Fruit fly (Drosophila melanogaster) whole organism, embryonic: ENCODE results near the gene CG6126.

Experiments used
- CG10462 ChIP-seq: fragments of 200-800 bp; sonication (Bioruptor generic); optimal IDR thresholded peaks from 2 replicates; lab custom pipeline; 2016; ENCODE audit warnings: missing biosample characterization, missing genetic modification characterization
- CG11696 ChIP-seq: fragments of 200-800 bp; sonication (Bioruptor generic); IDR thresholded peaks from 2 replicates; pipeline ENCODE4 v1.3.6; 2022; ENCODE audit warnings: missing biosample characterization, missing genetic modification characterization
- CG12104 ChIP-seq: fragments of 200-800 bp; sonication (Bioruptor generic); optimal IDR thresholded peaks from 3 replicates; lab custom pipeline; 2016; ENCODE audit warnings: missing biosample characterization, missing genetic modification characterization
- CG12942 ChIP-seq: fragments of 200-800 bp; sonication (Bioruptor generic); optimal IDR thresholded peaks from 3 replicates; lab custom pipeline; 2016; ENCODE audit warnings: missing biosample characterization, missing genetic modification characterization
- CG15601 ChIP-seq: fragments of 200-800 bp; sonication (Bioruptor generic); optimal IDR thresholded peaks from 3 replicates; lab custom pipeline; 2019; ENCODE audit warnings: missing biosample characterization, mild to moderate bottlenecking, missing genetic modification characterization, moderate library complexity
- CG17829 ChIP-seq: fragments of 200-800 bp; optimal IDR thresholded peaks from 2 replicates; lab custom pipeline; 2019; ENCODE audit warnings: missing biosample characterization, mild to moderate bottlenecking, missing genetic modification characterization, moderate library complexity
- CG18011 ChIP-seq: fragments of 200-800 bp; sonication (Bioruptor generic); optimal IDR thresholded peaks from 2 replicates; lab custom pipeline; 2017; ENCODE audit warnings: missing biosample characterization, missing genetic modification characterization, mild to moderate bottlenecking, moderate library complexity, missing genotype
- CG18476 ChIP-seq: fragments of 200-800 bp; sonication (Bioruptor generic); optimal IDR thresholded peaks from 2 replicates; lab custom pipeline; 2016; ENCODE audit warnings: missing biosample characterization, mild to moderate bottlenecking, missing genetic modification characterization
- CG2199 ChIP-seq: fragments of 200-800 bp; sonication (Bioruptor generic); IDR thresholded peaks from 3 replicates; pipeline ENCODE4 v1.3.6; 2022; ENCODE audit warnings: missing biosample characterization, missing genetic modification characterization
- CG3065 ChIP-seq: fragments of 200-800 bp; sonication (Bioruptor generic); optimal IDR thresholded peaks from 2 replicates; lab custom pipeline; 2016; ENCODE audit warnings: missing biosample characterization, missing genetic modification characterization
- CG43689 ChIP-seq: fragments of 200-800 bp; sonication (Bioruptor generic); IDR thresholded peaks from 2 replicates; pipeline ENCODE4 v1.3.6; 2022; ENCODE audit warnings: missing biosample characterization, missing genetic modification characterization
- CG5245 ChIP-seq: fragments of 200-800 bp; sonication (Bioruptor generic); optimal IDR thresholded peaks from 3 replicates; lab custom pipeline; 2016; ENCODE audit warnings: missing biosample characterization, missing genetic modification characterization
- CG6654 ChIP-seq: fragments of 200-800 bp; sonication (Bioruptor generic); optimal IDR thresholded peaks from 2 replicates; lab custom pipeline; 2017; ENCODE audit warnings: missing biosample characterization, mild to moderate bottlenecking, missing genetic modification characterization
- CG6813 ChIP-seq: fragments of 200-800 bp; sonication (Bioruptor generic); optimal IDR thresholded peaks from 2 replicates; lab custom pipeline; 2017; ENCODE audit warnings: missing biosample characterization, missing genetic modification characterization, mild to moderate bottlenecking, moderate library complexity, missing genetic modification reagents
- CG8359 ChIP-seq: fragments of 200-800 bp; sonication (Bioruptor generic); optimal IDR thresholded peaks from 2 replicates; lab custom pipeline; 2017; ENCODE audit warnings: missing biosample characterization, mild to moderate bottlenecking, missing genetic modification characterization, borderline replicate concordance
- CG9797 ChIP-seq: fragments of 200-800 bp; sonication (Bioruptor generic); optimal IDR thresholded peaks from 3 replicates; lab custom pipeline; 2018; ENCODE audit warnings: missing biosample characterization, mild to moderate bottlenecking, missing genetic modification characterization
- CG9932 ChIP-seq: fragments of 200-800 bp; sonication (Bioruptor generic); IDR thresholded peaks from 2 replicates; pipeline ENCODE4 v1.3.6; 2022; ENCODE audit warnings: missing biosample characterization, missing genetic modification characterization
- CTCF ChIP-seq: fragments of 200-800 bp; sonication (Bioruptor generic); optimal IDR thresholded peaks from 2 replicates; lab custom pipeline; 2017; ENCODE audit warnings: missing biosample characterization, mild to moderate bottlenecking, missing genetic modification characterization, moderate library complexity
- Dek ChIP-seq: fragments of 200-800 bp; sonication (Bioruptor generic); optimal IDR thresholded peaks from 3 replicates; lab custom pipeline; 2019; ENCODE audit warnings: missing biosample characterization, mild to moderate bottlenecking, missing genetic modification characterization, moderate library complexity
- Drgx ChIP-seq: fragments of 200-800 bp; sonication (Bioruptor generic); IDR thresholded peaks from 2 replicates; pipeline ENCODE4 v1.3.6; 2022; ENCODE audit warnings: missing biosample characterization, missing genetic modification characterization
- ERR ChIP-seq: fragments of 200-800 bp; sonication (Bioruptor generic); optimal IDR thresholded peaks from 2 replicates; lab custom pipeline; 2016; ENCODE audit warnings: missing biosample characterization, missing genetic modification characterization
- Eip74EF ChIP-seq, 2 experiments: fragments of 200-800 bp in 1 of 2; fragments of >200 bp in 1 of 2; sonication (Bioruptor generic) in 1 of 2; optimal IDR thresholded peaks; 2 replicates each; lab custom pipeline; 2017 to 2019; ENCODE audit warnings: missing biosample characterization in 2 of 2, missing genetic modification characterization in 2 of 2, mild to moderate bottlenecking in 1 of 2, moderate library complexity in 1 of 2
- Elba2 ChIP-seq: fragments of 200-800 bp; sonication (Bioruptor generic); optimal IDR thresholded peaks from 3 replicates; lab custom pipeline; 2016; ENCODE audit warnings: missing biosample characterization, missing genetic modification characterization
- Ets65A ChIP-seq: fragments of 200-800 bp; sonication (Bioruptor generic); peaks from one replicate; lab custom pipeline; 2016; ENCODE audit warnings: missing biosample characterization, missing genetic modification characterization
- GATAe ChIP-seq: fragments of 200-800 bp; sonication (Bioruptor generic); conservative IDR thresholded peaks from 2 replicates; pipeline ENCODE4 v1.3.6; 2022; ENCODE audit warnings: missing biosample characterization, missing genetic modification characterization
- HHEX ChIP-seq: fragments of 200-800 bp; sonication (Bioruptor generic); optimal IDR thresholded peaks from 3 replicates; lab custom pipeline; 2017; ENCODE audit warnings: missing biosample characterization, mild to moderate bottlenecking, missing genetic modification characterization, missing genetic modification reagents
- Hey ChIP-seq: fragments of 200-800 bp; sonication (Bioruptor generic); optimal IDR thresholded peaks from 3 replicates; lab custom pipeline; 2018; ENCODE audit warnings: missing biosample characterization, mild to moderate bottlenecking, missing genetic modification characterization
- Hr3 ChIP-seq: fragments of 200-800 bp; sonication (Bioruptor generic); optimal IDR thresholded peaks from 3 replicates; lab custom pipeline; 2016; ENCODE audit warnings: missing biosample characterization, missing genetic modification characterization
- Mrtf ChIP-seq: fragments of 200-800 bp; sonication (Bioruptor generic); IDR thresholded peaks from 3 replicates; pipeline ENCODE4 v1.3.6; 2022; ENCODE audit warnings: missing biosample characterization, missing genetic modification characterization
- NC2β ChIP-seq: fragments of 200-800 bp; sonication (Bioruptor generic); optimal IDR thresholded peaks from 2 replicates; lab custom pipeline; 2016; ENCODE audit warnings: missing biosample characterization, missing genetic modification characterization
- Oaz ChIP-seq: fragments of 200-800 bp; sonication (Bioruptor generic); IDR thresholded peaks from 2 replicates; pipeline ENCODE4 v1.3.6; 2022; ENCODE audit warnings: missing biosample characterization, missing genetic modification characterization
- Ptx1 ChIP-seq: fragments of 200-800 bp; sonication (Bioruptor generic); IDR thresholded peaks from 2 replicates; pipeline ENCODE4 v1.3.6; 2022; ENCODE audit warnings: missing biosample characterization, missing genetic modification characterization
- Sry-β ChIP-seq: fragments of 200-800 bp; sonication (Bioruptor generic); optimal IDR thresholded peaks from 2 replicates; lab custom pipeline; 2018; ENCODE audit warnings: missing biosample characterization, mild to moderate bottlenecking, missing genetic modification characterization, moderate library complexity
- bab2 ChIP-seq: fragments of 200-800 bp; sonication (Bioruptor generic); optimal IDR thresholded peaks from 2 replicates; lab custom pipeline; 2016; ENCODE audit warnings: missing biosample characterization, missing genetic modification characterization
- bbx ChIP-seq: fragments of 200-800 bp; sonication (Bioruptor generic); IDR thresholded peaks from 2 replicates; pipeline ENCODE4 v1.3.6; 2022; ENCODE audit warnings: missing biosample characterization, missing genetic modification characterization; ENCODE audit not compliant: partially characterized antibody
- chinmo ChIP-seq: fragments of 200-800 bp; sonication (Bioruptor generic); IDR thresholded peaks from 4 replicates; pipeline ENCODE4 v1.3.6; 2022; ENCODE audit warnings: missing biosample characterization, missing genetic modification characterization; ENCODE audit not compliant: partially characterized antibody
- crc ChIP-seq: fragments of 200-800 bp; sonication (Bioruptor generic); optimal IDR thresholded peaks from 2 replicates; lab custom pipeline; 2016; ENCODE audit warnings: missing biosample characterization, missing genetic modification characterization
- lab ChIP-seq: fragments of 200-800 bp; sonication (Bioruptor generic); optimal IDR thresholded peaks from 3 replicates; lab custom pipeline; 2017; ENCODE audit warnings: missing biosample characterization, missing genetic modification characterization, mild to moderate bottlenecking, moderate library complexity, missing genetic modification reagents
- lbe ChIP-seq: fragments of 200-800 bp; sonication (Bioruptor generic); optimal IDR thresholded peaks from 2 replicates; lab custom pipeline; 2016; ENCODE audit warnings: missing biosample characterization, mild to moderate bottlenecking, missing genetic modification characterization
- lmd ChIP-seq: fragments of 200-800 bp; sonication (Bioruptor generic); IDR thresholded peaks from 2 replicates; pipeline ENCODE4 v1.3.6; 2022; ENCODE audit warnings: missing biosample characterization, missing genetic modification characterization
- mirr ChIP-seq: fragments of 200-800 bp; sonication (Bioruptor generic); optimal IDR thresholded peaks from 3 replicates; lab custom pipeline; 2018; ENCODE audit warnings: missing biosample characterization, mild to moderate bottlenecking, missing genetic modification characterization
- pfk ChIP-seq: fragments of 200-800 bp; sonication (Bioruptor generic); optimal IDR thresholded peaks from 2 replicates; lab custom pipeline; 2018; ENCODE audit warnings: missing biosample characterization, mild to moderate bottlenecking, missing genetic modification characterization, moderate library complexity
- rib ChIP-seq: fragments of 200-800 bp; sonication (Bioruptor generic); IDR thresholded peaks from 2 replicates; pipeline ENCODE4 v1.3.6; 2022; ENCODE audit warnings: missing biosample characterization, missing genetic modification characterization
- tap ChIP-seq: fragments of 200-800 bp; optimal IDR thresholded peaks from 3 replicates; lab custom pipeline; 2019; ENCODE audit warnings: missing biosample characterization, mild to moderate bottlenecking, missing genetic modification characterization, moderate library complexity
- tio ChIP-seq: fragments of 200-800 bp; sonication (Bioruptor generic); optimal IDR thresholded peaks from 2 replicates; lab custom pipeline; 2017; ENCODE audit warnings: missing biosample characterization, missing genetic modification characterization, inconsistent platforms
- tll ChIP-seq, 2 experiments: fragments of 200-800 bp in 1 of 2; fragments of >200 bp in 1 of 2; sonication (Bioruptor generic) in 1 of 2; optimal IDR thresholded peaks; 2 replicates each; lab custom pipeline; 2017 to 2019; ENCODE audit warnings: missing biosample characterization in 2 of 2, missing genetic modification characterization in 2 of 2, mild to moderate bottlenecking in 1 of 2, moderate library complexity in 1 of 2
- ttk ChIP-seq: fragments of 200-800 bp; sonication (Bioruptor generic); IDR thresholded peaks from 2 replicates; pipeline ENCODE4 v2.1.2; 2022; ENCODE audit warnings: missing biosample characterization, missing genetic modification characterization
- wek ChIP-seq: fragments of 200-800 bp; sonication (Bioruptor generic); optimal IDR thresholded peaks from 3 replicates; lab custom pipeline; 2018; ENCODE audit warnings: missing biosample characterization, mild to moderate bottlenecking, missing genetic modification characterization, moderate library complexity
- zen2 ChIP-seq: fragments of 200-800 bp; sonication (Bioruptor generic); IDR thresholded peaks from 3 replicates; pipeline ENCODE4 v1.3.6; 2022; ENCODE audit warnings: missing biosample characterization, missing genetic modification characterization; ENCODE audit not compliant: partially characterized antibody

Gene CG6126

dm6 chr3R:16249829-16250814 is 47.2 kb upstream of the CG6126 start (continued):
- TF ChIP-seq CG17829, result peak; percentile 52
- no peak for TF ChIP-seq CG2199 (GFP tag; lab: Robert Waterston, UW)
- peak; percentile 39 for TF ChIP-seq CG12942 (GFP tag; lab: Kevin White, UChicago)
- peak; percentile 3 for TF ChIP-seq CG12104
- peak; percentile 94 for TF ChIP-seq mirr (GFP tag; lab: Kevin White, UChicago)
- no peak for TF ChIP-seq CG9797
- TF ChIP-seq CG3065 (GFP tag; lab: Kevin White, UChicago), result no peak
- TF ChIP-seq Mrtf (GFP tag; lab: Robert Waterston, UW), result no peak
- no peak for TF ChIP-seq CG11696 (GFP tag; lab: Robert Waterston, UW)
- TF ChIP-seq bab2 (GFP tag; lab: Kevin White, UChicago), result peak; percentile 40
- no peak for TF ChIP-seq rib (GFP tag; lab: Robert Waterston, UW)
- peak; percentile 30 for TF ChIP-seq ERR (GFP tag; lab: Kevin White, UChicago)
- peak; percentile 58 for TF ChIP-seq lab
- TF ChIP-seq zen2, result no peak
- no peak for TF ChIP-seq CTCF (GFP tag; lab: Kevin White, UChicago)
- TF ChIP-seq lbe (GFP tag; lab: Kevin White, UChicago), result peak; percentile 63
- TF ChIP-seq ttk, result no peak
- no peak for TF ChIP-seq CG43689 (GFP tag; lab: Robert Waterston, UW)
- peak; percentile 25 for TF ChIP-seq CG15601
- TF ChIP-seq Dek, result peak; percentile 10
- TF ChIP-seq NC2β (GFP tag; lab: Kevin White, UChicago), result no peak
- peak in 1 of 2 experiments; percentile 5 for TF ChIP-seq Eip74EF (GFP tag; optimal IDR thresholded peaks at IDR 0.05; lab: Kevin White, UChicago)
- TF ChIP-seq CG8359, result no peak
- peak; percentile 63 for TF ChIP-seq Sry-β (GFP tag; lab: Kevin White, UChicago)
- peak; percentile 32 for TF ChIP-seq Hey
- TF ChIP-seq CG6654 (GFP tag; lab: Kevin White, UChicago), result no peak
- no peak for TF ChIP-seq Drgx (GFP tag; lab: Robert Waterston, UW)
- peak; percentile 14 for TF ChIP-seq tap
- no peak for TF ChIP-seq bbx (GFP tag; lab: Robert Waterston, UW)
- no peak for TF ChIP-seq Ets65A (GFP tag; lab: Kevin White, UChicago)
- no peak for TF ChIP-seq Elba2
- TF ChIP-seq CG9932 (GFP tag; lab: Robert Waterston, UW), result no peak
- no peak for TF ChIP-seq crc (GFP tag; lab: Kevin White, UChicago)
- no peak for TF ChIP-seq Ptx1
- no peak for TF ChIP-seq GATAe (GFP tag; lab: Robert Waterston, UW)
- no peak for TF ChIP-seq HHEX (GFP tag; lab: Kevin White, UChicago)
- no peak for TF ChIP-seq CG18476
- TF ChIP-seq lmd (GFP tag; lab: Robert Waterston, UW), result no peak
- TF ChIP-seq tio (GFP tag; lab: Kevin White, UChicago), result no peak
- no peak for TF ChIP-seq CG18011 (GFP tag; lab: Kevin White, UChicago)
- TF ChIP-seq tll (GFP tag; optimal IDR thresholded peaks at IDR 0.05; lab: Kevin White, UChicago), result no peak
- no peak for TF ChIP-seq CG5245
- peak; percentile 54 for TF ChIP-seq CG6813 (GFP tag; lab: Kevin White, UChicago)
- no peak for TF ChIP-seq Hr3 (GFP tag; lab: Kevin White, UChicago)
- peak; percentile 41 for TF ChIP-seq wek (GFP tag; lab: Kevin White, UChicago)
- TF ChIP-seq CG10462, result peak; percentile 36
- no peak for TF ChIP-seq chinmo (GFP tag; lab: Robert Waterston, UW)
- no peak for TF ChIP-seq Oaz (GFP tag; lab: Robert Waterston, UW)
- TF ChIP-seq pfk (GFP tag; lab: Kevin White, UChicago), result peak; percentile 63
